Worm (Caenorhabditis elegans): ENCODE measurements around the gene C15C7.6.

- TF ChIP-seq unc-55 (GFP tag; optimal IDR thresholded peaks at IDR 0.05) (no peak), ztf-16 (tag; optimal IDR thresholded peaks at IDR 0.05) (no peak), pha-4 (tag; optimal IDR thresholded peaks at IDR 0.05) (no peak), pag-3 (tag; optimal IDR thresholded peaks at IDR 0.05; ENCODE audit: borderline replicate concordance) (no peak), ama-1 (optimal IDR thresholded peaks at IDR 0.05) (no peak), fkh-10 (GFP tag; optimal IDR thresholded peaks at IDR 0.05) (no peak), pqm-1 (tag; optimal IDR thresholded peaks at IDR 0.05) (no peak)
Measured at ce11 chrX:3218040-3218795, 47.9 kb upstream of the C15C7.6 start.
